Fruit fly (Drosophila melanogaster) whole organism, embryonic: Measurements from ENCODE around the gene CG5188.

Experiments used
- Atf3 ChIP-seq: fragments of 200-800 bp; sonication (Bioruptor generic); optimal IDR thresholded peaks from 3 replicates; lab custom pipeline; 2016; ENCODE audit warnings: missing biosample characterization, missing genetic modification characterization
- BEAF-32 ChIP-seq: fragments of 200-800 bp; sonication (Bioruptor generic); optimal IDR thresholded peaks from 3 replicates; lab custom pipeline; 2017; ENCODE audit warnings: missing biosample characterization, missing genetic modification characterization, mild to moderate bottlenecking, moderate library complexity, missing genetic modification reagents
- CG10321 ChIP-seq: fragments of 200-800 bp; sonication (Bioruptor generic); IDR thresholded peaks from 2 replicates; pipeline ENCODE4 v1.3.6; 2022; ENCODE audit warnings: missing biosample characterization, missing genetic modification characterization
- CG10366 ChIP-seq: fragments of 200-800 bp; sonication (Bioruptor generic); IDR thresholded peaks from 2 replicates; pipeline ENCODE4 v1.3.6; 2022; ENCODE audit warnings: missing biosample characterization, missing genetic modification characterization
- CG10431 ChIP-seq: fragments of 200-800 bp; sonication (Bioruptor generic); optimal IDR thresholded peaks from 3 replicates; lab custom pipeline; 2018; ENCODE audit warnings: missing biosample characterization, mild to moderate bottlenecking, missing genetic modification characterization
- CG12155 ChIP-seq: fragments of 200-800 bp; sonication (Bioruptor generic); optimal IDR thresholded peaks from 3 replicates; lab custom pipeline; 2016; ENCODE audit warnings: missing biosample characterization, missing genetic modification characterization
- CG12236 ChIP-seq: fragments of 200-800 bp; sonication (Bioruptor generic); optimal IDR thresholded peaks from 2 replicates; lab custom pipeline; 2016; ENCODE audit warnings: missing biosample characterization, missing genetic modification characterization
- CG14014 ChIP-seq: fragments of 200-800 bp; sonication (Bioruptor generic); IDR thresholded peaks from 2 replicates; pipeline ENCODE4 v1.3.6; 2022; ENCODE audit warnings: missing biosample characterization, missing genetic modification characterization
- CG15269 ChIP-seq: fragments of 200-800 bp; sonication (Bioruptor generic); optimal IDR thresholded peaks from 2 replicates; lab custom pipeline; 2018; ENCODE audit warnings: missing biosample characterization, mild to moderate bottlenecking, missing genetic modification characterization, moderate library complexity
- CG1647 ChIP-seq: fragments of 200-800 bp; sonication (Bioruptor generic); optimal IDR thresholded peaks from 3 replicates; lab custom pipeline; 2016; ENCODE audit warnings: missing biosample characterization, missing genetic modification characterization
- CG32772 ChIP-seq: fragments of 200-800 bp; sonication (Bioruptor generic); IDR thresholded peaks from 2 replicates; pipeline ENCODE4 v1.3.6; 2022; ENCODE audit warnings: missing biosample characterization, missing genetic modification characterization
- CG34376 ChIP-seq: fragments of 200-800 bp; sonication (Bioruptor generic); optimal IDR thresholded peaks from 2 replicates; lab custom pipeline; 2018; ENCODE audit warnings: missing biosample characterization, mild to moderate bottlenecking, missing genetic modification characterization
- CG34422 ChIP-seq: fragments of 200-800 bp; sonication (Bioruptor generic); IDR thresholded peaks from 3 replicates; pipeline ENCODE4 v1.3.6; 2022; ENCODE audit warnings: missing biosample characterization, missing genetic modification characterization
- CG3847 ChIP-seq: fragments of 200-800 bp; sonication (Bioruptor generic); IDR thresholded peaks from 2 replicates; pipeline ENCODE4 v1.3.6; 2022; ENCODE audit warnings: missing biosample characterization, missing genetic modification characterization
- CG6654 ChIP-seq: fragments of 200-800 bp; sonication (Bioruptor generic); optimal IDR thresholded peaks from 2 replicates; lab custom pipeline; 2017; ENCODE audit warnings: missing biosample characterization, mild to moderate bottlenecking, missing genetic modification characterization
- CG6689 ChIP-seq: fragments of 200-800 bp; sonication (Bioruptor generic); IDR thresholded peaks from 2 replicates; pipeline ENCODE4 v1.3.6; 2022; ENCODE audit warnings: missing biosample characterization, missing genetic modification characterization
- CG6813 ChIP-seq: fragments of 200-800 bp; sonication (Bioruptor generic); optimal IDR thresholded peaks from 2 replicates; lab custom pipeline; 2017; ENCODE audit warnings: missing biosample characterization, missing genetic modification characterization, mild to moderate bottlenecking, moderate library complexity, missing genetic modification reagents
- CG7745 ChIP-seq: fragments of 200-800 bp; sonication (Bioruptor generic); optimal IDR thresholded peaks from 2 replicates; lab custom pipeline; 2018; ENCODE audit warnings: missing biosample characterization, mild to moderate bottlenecking, missing genetic modification characterization, moderate library complexity
- CG8388 ChIP-seq: fragments of 200-800 bp; sonication (Bioruptor generic); optimal IDR thresholded peaks from 2 replicates; lab custom pipeline; 2019; ENCODE audit warnings: missing biosample characterization, mild to moderate bottlenecking, missing genetic modification characterization, moderate library complexity
- CG9215 ChIP-seq: fragments of 200-800 bp; sonication (Bioruptor generic); IDR thresholded peaks from 2 replicates; pipeline ENCODE4 v1.3.6; 2022; ENCODE audit warnings: missing biosample characterization, missing genetic modification characterization
- CG9876 ChIP-seq: fragments of 200-800 bp; sonication (Bioruptor generic); optimal IDR thresholded peaks from 2 replicates; lab custom pipeline; 2016; ENCODE audit warnings: missing biosample characterization, missing genetic modification characterization
- Doc2 ChIP-seq: fragments of 200-800 bp; sonication (Bioruptor generic); IDR thresholded peaks from 2 replicates; pipeline ENCODE4 v1.3.6; 2022; ENCODE audit warnings: missing biosample characterization, missing genetic modification characterization
- Doc3 ChIP-seq: fragments of 200-800 bp; sonication (Bioruptor generic); IDR thresholded peaks from 3 replicates; pipeline ENCODE4 v1.3.6; 2022; ENCODE audit warnings: missing biosample characterization, missing genetic modification characterization; ENCODE audit not compliant: partially characterized antibody
- E2f2 ChIP-seq: fragments of 200-800 bp; sonication (Bioruptor generic); IDR thresholded peaks from 2 replicates; pipeline ENCODE4 v1.3.6; 2022; ENCODE audit warnings: missing biosample characterization, missing genetic modification characterization
- Eip74EF ChIP-seq, 2 experiments: fragments of 200-800 bp in 1 of 2; fragments of >200 bp in 1 of 2; sonication (Bioruptor generic) in 1 of 2; optimal IDR thresholded peaks; 2 replicates each; lab custom pipeline; 2017 to 2019; ENCODE audit warnings: missing biosample characterization in 2 of 2, missing genetic modification characterization in 2 of 2, mild to moderate bottlenecking in 1 of 2, moderate library complexity in 1 of 2
- Hmr ChIP-seq: fragments of 200-800 bp; sonication (Bioruptor generic); optimal IDR thresholded peaks from 3 replicates; lab custom pipeline; 2017; ENCODE audit warnings: mild to moderate bottlenecking, missing biosample characterization, missing genetic modification reagents, missing genetic modification characterization
- Hr51 ChIP-seq, 2 experiments: fragments of 200-800 bp; sonication (Bioruptor generic); optimal IDR thresholded peaks; 2 replicates in 1 of 2; 3 replicates in 1 of 2; lab custom pipeline; 2016 to 2018; ENCODE audit warnings: missing biosample characterization in 2 of 2, missing genetic modification characterization in 2 of 2, mild to moderate bottlenecking in 1 of 2, moderate library complexity in 1 of 2
- MBD-R2 ChIP-seq: fragments of 200-800 bp; sonication (Bioruptor generic); IDR thresholded peaks from 2 replicates; pipeline ENCODE4 v1.3.6; 2022; ENCODE audit warnings: missing biosample characterization, missing genetic modification characterization
- Pdp1 ChIP-seq, 2 experiments: fragments of 200-800 bp; sonication (Bioruptor generic); optimal IDR thresholded peaks; 3 replicates each; lab custom pipeline; 2016; ENCODE audit warnings: missing biosample characterization in 2 of 2, missing genetic modification characterization in 2 of 2, mild to moderate bottlenecking in 1 of 2, moderate library complexity in 1 of 2
- Tbp ChIP-seq: fragments of >200 bp; optimal IDR thresholded peaks from 2 replicates; lab custom pipeline; 2018; ENCODE audit warnings: missing biosample characterization, missing genetic modification characterization
- Xbp1 ChIP-seq: fragments of 200-800 bp; sonication (Bioruptor generic); optimal IDR thresholded peaks from 3 replicates; lab custom pipeline; 2016; ENCODE audit warnings: missing biosample characterization, mild to moderate bottlenecking, missing genetic modification characterization
- bab2 ChIP-seq: fragments of 200-800 bp; sonication (Bioruptor generic); optimal IDR thresholded peaks from 2 replicates; lab custom pipeline; 2016; ENCODE audit warnings: missing biosample characterization, missing genetic modification characterization
- cad ChIP-seq: fragments of >200 bp; optimal IDR thresholded peaks from 2 replicates; lab custom pipeline; 2017; ENCODE audit warnings: missing biosample characterization, missing genetic modification characterization
- cato ChIP-seq: fragments of 200-800 bp; sonication (Bioruptor generic); optimal IDR thresholded peaks from 2 replicates; lab custom pipeline; 2016; ENCODE audit warnings: missing biosample characterization, missing genetic modification characterization, borderline replicate concordance
- dan ChIP-seq: fragments of 200-800 bp; sonication (Bioruptor generic); IDR thresholded peaks from 2 replicates; pipeline ENCODE4 v1.3.6; 2022; ENCODE audit warnings: missing biosample characterization, missing genetic modification characterization
- gro ChIP-seq: fragments of 200-800 bp; sonication (Bioruptor generic); optimal IDR thresholded peaks from 2 replicates; lab custom pipeline; 2016; ENCODE audit warnings: missing biosample characterization, missing genetic modification characterization
- ken ChIP-seq: fragments of 200-800 bp; sonication (Bioruptor generic); IDR thresholded peaks from 3 replicates; pipeline ENCODE4 v1.3.6; 2022; ENCODE audit warnings: missing biosample characterization, missing genetic modification characterization
- klu ChIP-seq: fragments of 200-800 bp; sonication (Bioruptor generic); IDR thresholded peaks from 2 replicates; pipeline ENCODE4 v1.3.6; 2022; ENCODE audit warnings: missing biosample characterization, missing genetic modification characterization
- kni ChIP-seq: fragments of 200-800 bp; sonication (Bioruptor generic); optimal IDR thresholded peaks from 3 replicates; lab custom pipeline; 2017; ENCODE audit warnings: mild to moderate bottlenecking, missing biosample characterization, missing genetic modification reagents, missing genetic modification characterization
- luna ChIP-seq: fragments of 200-800 bp; sonication (Bioruptor generic); optimal IDR thresholded peaks from 2 replicates; lab custom pipeline; 2016; ENCODE audit warnings: missing biosample characterization, missing genetic modification characterization
- mam ChIP-seq: fragments of 200-800 bp; sonication (Bioruptor generic); optimal IDR thresholded peaks from 3 replicates; lab custom pipeline; 2016; ENCODE audit warnings: missing biosample characterization, missing genetic modification characterization
- sd ChIP-seq: fragments of 200-800 bp; sonication (Bioruptor generic); optimal IDR thresholded peaks from 3 replicates; lab custom pipeline; 2018; ENCODE audit warnings: missing biosample characterization, mild to moderate bottlenecking, missing genetic modification characterization, moderate library complexity
- sens-2 ChIP-seq: fragments of 200-800 bp; sonication (Bioruptor generic); IDR thresholded peaks from 2 replicates; pipeline ENCODE4 v1.3.6; 2022; ENCODE audit warnings: missing biosample characterization, missing genetic modification characterization
- shn ChIP-seq: fragments of 200-800 bp; sonication (Bioruptor generic); optimal IDR thresholded peaks from 3 replicates; lab custom pipeline; 2016; ENCODE audit warnings: missing biosample characterization, missing genetic modification characterization
- slp2 ChIP-seq: fragments of 200-800 bp; sonication (Bioruptor generic); optimal IDR thresholded peaks from 2 replicates; lab custom pipeline; 2016; ENCODE audit warnings: missing biosample characterization, missing genetic modification characterization
- so ChIP-seq: fragments of 200-800 bp; sonication (Bioruptor generic); IDR thresholded peaks from 3 replicates; pipeline ENCODE4 v1.3.6; 2022; ENCODE audit warnings: missing biosample characterization, missing genetic modification characterization
- wek ChIP-seq: fragments of 200-800 bp; sonication (Bioruptor generic); optimal IDR thresholded peaks from 3 replicates; lab custom pipeline; 2018; ENCODE audit warnings: missing biosample characterization, mild to moderate bottlenecking, missing genetic modification characterization, moderate library complexity
- zen ChIP-seq: fragments of 200-800 bp; sonication (Bioruptor generic); optimal IDR thresholded peaks from 3 replicates; lab custom pipeline; 2018; ENCODE audit warnings: missing biosample characterization, mild to moderate bottlenecking, missing genetic modification characterization, moderate library complexity
- zf30C ChIP-seq: fragments of 200-800 bp; sonication (Bioruptor generic); optimal IDR thresholded peaks from 3 replicates; lab custom pipeline; 2018; ENCODE audit warnings: missing biosample characterization, mild to moderate bottlenecking, missing genetic modification characterization

The CG5188 gene

dm6 chr2L:10413251-10414127 lies 15.1 kb upstream of the CG5188 start, which contains the start of the genes CG5355 and Klp31E (continued):
- TF ChIP-seq shn (peak; percentile 20), klu (GFP tag; lab: Robert Waterston, UW) (no peak), CG10321 (no peak), CG32772 (GFP tag; lab: Robert Waterston, UW) (0 out of 2 replicates have a peak, but pooled peaks have one; percentile 4), Doc3 (GFP tag; lab: Robert Waterston, UW) (peak; percentile 72), CG12155 (GFP tag; lab: Kevin White, UChicago) (peak; percentile 41), cad (no peak), zen (tag; lab: Kevin White, UChicago) (peak; percentile 71), CG14014 (GFP tag; lab: Robert Waterston, UW) (no peak), mam (GFP tag; lab: Kevin White, UChicago) (peak; percentile 57), CG6813 (GFP tag; lab: Kevin White, UChicago) (no peak), CG6689 (peak; percentile 71), CG15269 (tag; lab: Kevin White, UChicago) (peak; percentile 79), Xbp1 (peak; percentile 71), sens-2 (GFP tag; lab: Robert Waterston, UW) (no peak), wek (GFP tag; lab: Kevin White, UChicago) (peak; percentile 89), MBD-R2 (GFP tag; lab: Robert Waterston, UW) (peak; percentile 72), dan (GFP tag; lab: Robert Waterston, UW) (no peak), CG8388 (peak; percentile 64), BEAF-32 (GFP tag; lab: Kevin White, UChicago) (peak; percentile 67), CG1647 (GFP tag; lab: Kevin White, UChicago) (peak; percentile 10), CG7745 (tag; lab: Kevin White, UChicago) (no peak), Tbp (GFP tag; lab: Kevin White, UChicago) (no peak), Hr51 (GFP tag; optimal IDR thresholded peaks at IDR 0.05; lab: Kevin White, UChicago) (peak in 1 of 2 experiments; percentile 40), CG3847 (no peak; the same call in 1 of the 2 replicates), sd (no peak), cato (GFP tag; lab: Kevin White, UChicago) (peak; percentile 49), ken (GFP tag; lab: Robert Waterston, UW) (peak; percentile 52; the same call in 1 of the 3 replicates), gro (GFP tag; lab: Kevin White, UChicago) (no peak), CG10366 (GFP tag; lab: Robert Waterston, UW) (no peak), kni (GFP tag; lab: Kevin White, UChicago) (no peak), Doc2 (GFP tag; lab: Robert Waterston, UW) (no peak), Hmr (GFP tag; lab: Kevin White, UChicago) (no peak), CG9215 (GFP tag; lab: Robert Waterston, UW) (no peak), CG9876 (GFP tag; lab: Kevin White, UChicago) (no peak), CG34422 (GFP tag; lab: Robert Waterston, UW) (peak; percentile 18; the same call in 1 of the 3 replicates), CG10431 (peak; percentile 46), bab2 (peak; percentile 56), Pdp1 (GFP tag; optimal IDR thresholded peaks at IDR 0.05; lab: Kevin White, UChicago) (peak in 1 of 2 experiments; percentile 62), slp2 (peak; percentile 37), zf30C (no peak), so (peak; percentile 70; the same call in 1 of the 3 replicates), Atf3 (GFP tag; lab: Kevin White, UChicago) (peak; percentile 51), CG6654 (GFP tag; lab: Kevin White, UChicago) (peak; percentile 42), CG34376 (GFP tag; lab: Kevin White, UChicago) (no peak), E2f2 (GFP tag; lab: Robert Waterston, UW) (no peak; the same call in 1 of the 2 replicates), CG12236 (GFP tag; lab: Kevin White, UChicago) (no peak), Eip74EF (GFP tag; optimal IDR thresholded peaks at IDR 0.05; lab: Kevin White, UChicago) (no peak), luna (GFP tag; lab: Kevin White, UChicago) (no peak)
